Worm (Caenorhabditis elegans): ENCODE measurements around the gene gtf-2H1.

Gene gtf-2H1

DNA sequence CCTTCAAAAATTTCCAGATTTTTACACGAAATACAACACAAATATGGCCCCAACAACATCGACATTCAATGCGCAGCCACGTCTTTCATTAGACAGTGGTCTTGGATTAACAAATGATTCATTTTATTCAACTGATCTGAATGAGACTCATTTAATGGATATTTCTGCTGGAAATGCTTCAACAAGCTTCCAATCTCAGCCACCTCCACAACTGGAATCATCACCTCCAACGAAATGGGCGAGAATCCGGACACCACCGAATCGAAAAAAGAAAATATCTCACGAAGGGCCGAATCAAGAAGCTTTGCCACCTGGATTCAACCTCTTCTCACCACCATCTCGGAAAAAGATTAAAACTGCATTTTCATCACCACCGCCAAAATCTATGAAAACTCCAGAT, 51.9 kb downstream of the gtf-2H1 start:
- no peak for TF ChIP-seq nhr-11 (tag; optimal IDR thresholded peaks at IDR 0.05)
- no peak for TF ChIP-seq duxl-1 (tag; optimal IDR thresholded peaks at IDR 0.05; ENCODE audit: poor library complexity)
- TF ChIP-seq mdl-1 (tag; optimal IDR thresholded peaks at IDR 0.05): no peak
- TF ChIP-seq ceh-82 (tag; optimal IDR thresholded peaks at IDR 0.05): no peak
- no peak for TF ChIP-seq T26A8.4 (GFP tag; IDR thresholded peaks at IDR 0.05)
- no peak for TF ChIP-seq egl-43 (GFP tag; IDR thresholded peaks at IDR 0.05)
- TF ChIP-seq lin-13 (GFP tag; optimal IDR thresholded peaks at IDR 0.05): no peak
- TF ChIP-seq ceh-44 (GFP tag; IDR thresholded peaks at IDR 0.05): no peak
- TF ChIP-seq unc-130 (GFP tag; optimal IDR thresholded peaks at IDR 0.05): no peak
- no peak for TF ChIP-seq saeg-2 (GFP tag; IDR thresholded peaks at IDR 0.05)
- TF ChIP-seq R02D3.7 (tag; optimal IDR thresholded peaks at IDR 0.05): no peak

ce11 chrIV:178696-179095, 52.9 kb downstream of the gtf-2H1 start, which contains the start of gene tcl-2:
Gene tcl-2 (plus strand): TSS chrIV:179083.
- TF ChIP-seq attf-4 (tag; optimal IDR thresholded peaks at IDR 0.05) (no peak), nhr-6 (tag; optimal IDR thresholded peaks at IDR 0.05) (no peak), spr-3 (GFP tag; optimal IDR thresholded peaks at IDR 0.05) (no peak), zfp-2 (tag; optimal IDR thresholded peaks at IDR 0.05) (no peak), hlh-11 (tag; optimal IDR thresholded peaks at IDR 0.05) (no peak), lin-13 (GFP tag; optimal IDR thresholded peaks at IDR 0.05) (no peak), unc-62 (GFP tag; optimal IDR thresholded peaks at IDR 0.05 in 1 of 2) (no peak), unc-62 (tag; optimal IDR thresholded peaks at IDR 0.05) (no peak), php-3 (GFP tag; IDR thresholded peaks at IDR 0.05) (no peak), skn-1 (tag; optimal IDR thresholded peaks at IDR 0.05) (no peak)

ce11 chrIV:177487-177886, 54.1 kb downstream of the gtf-2H1 start:
- TF ChIP-seq daf-16 (GFP tag; optimal IDR thresholded peaks at IDR 0.05) (no peak), daf-16 (tag; optimal IDR thresholded peaks at IDR 0.05) (no peak), snpc-1.2 (GFP tag; IDR thresholded peaks at IDR 0.05) (no peak), vab-7 (GFP tag; IDR thresholded peaks at IDR 0.05) (no peak), dmd-6 (GFP tag; IDR thresholded peaks at IDR 0.05) (no peak), mxl-3 (GFP tag; optimal IDR thresholded peaks at IDR 0.05) (no peak), madf-5 (GFP tag; IDR thresholded peaks at IDR 0.05) (no peak), nhr-10 (tag; optimal IDR thresholded peaks at IDR 0.05) (no peak), Y5F2A.4 (GFP tag; optimal IDR thresholded peaks at IDR 0.05) (no peak), duxl-1 (tag; optimal IDR thresholded peaks at IDR 0.05; ENCODE audit: poor library complexity) (no peak), mdt-29 (GFP tag; IDR thresholded peaks at IDR 0.05) (no peak), daf-8 (GFP tag; IDR thresholded peaks at IDR 0.05) (no peak), nhr-11 (tag; optimal IDR thresholded peaks at IDR 0.05) (no peak), aha-1 (tag) (no peak), zip-11 (GFP tag; IDR thresholded peaks at IDR 0.05) (no peak), D1046.2 (GFP tag; IDR thresholded peaks at IDR 0.05) (no peak), nhr-6 (tag; optimal IDR thresholded peaks at IDR 0.05) (no peak)

DNA sequence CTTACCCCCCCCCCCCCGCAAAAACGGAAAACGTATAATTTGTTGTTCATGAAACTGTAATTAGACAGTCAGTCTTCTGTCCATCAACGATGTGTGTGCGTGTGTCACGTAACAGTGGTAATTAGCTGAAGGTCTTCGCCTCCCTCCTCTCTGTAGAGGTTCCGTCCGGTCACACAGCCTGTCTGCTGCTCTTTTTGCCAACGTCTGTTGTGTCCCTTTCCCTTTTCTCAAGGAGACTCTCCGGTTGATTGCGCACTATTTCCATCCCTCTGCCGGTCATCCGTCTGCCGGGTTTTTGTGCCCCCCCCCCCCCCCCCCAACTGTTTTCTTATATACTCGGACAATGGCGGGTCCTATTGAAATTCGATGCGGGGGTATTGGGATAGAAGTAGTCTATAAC, 55.9 kb downstream of the gtf-2H1 start:
- TF ChIP-seq ztf-7 (tag; optimal IDR thresholded peaks at IDR 0.05) (no peak), set-16 (GFP tag; IDR thresholded peaks at IDR 0.05) (peak; percentile 66), snpc-4 (tag; optimal IDR thresholded peaks at IDR 0.05) (no peak), zfp-3 (GFP tag; conservative IDR thresholded peaks at IDR 0.05) (0 out of 2 replicates have a peak, but pooled peaks have one; percentile 21)

Data from whole organism, L4 larva.